Fruit fly (Drosophila melanogaster): ENCODE results near the gene Smr.
A peak's percentile ranks its signal among the peaks of the same experiment; 100 is the strongest.

Gene Smr

DNA sequence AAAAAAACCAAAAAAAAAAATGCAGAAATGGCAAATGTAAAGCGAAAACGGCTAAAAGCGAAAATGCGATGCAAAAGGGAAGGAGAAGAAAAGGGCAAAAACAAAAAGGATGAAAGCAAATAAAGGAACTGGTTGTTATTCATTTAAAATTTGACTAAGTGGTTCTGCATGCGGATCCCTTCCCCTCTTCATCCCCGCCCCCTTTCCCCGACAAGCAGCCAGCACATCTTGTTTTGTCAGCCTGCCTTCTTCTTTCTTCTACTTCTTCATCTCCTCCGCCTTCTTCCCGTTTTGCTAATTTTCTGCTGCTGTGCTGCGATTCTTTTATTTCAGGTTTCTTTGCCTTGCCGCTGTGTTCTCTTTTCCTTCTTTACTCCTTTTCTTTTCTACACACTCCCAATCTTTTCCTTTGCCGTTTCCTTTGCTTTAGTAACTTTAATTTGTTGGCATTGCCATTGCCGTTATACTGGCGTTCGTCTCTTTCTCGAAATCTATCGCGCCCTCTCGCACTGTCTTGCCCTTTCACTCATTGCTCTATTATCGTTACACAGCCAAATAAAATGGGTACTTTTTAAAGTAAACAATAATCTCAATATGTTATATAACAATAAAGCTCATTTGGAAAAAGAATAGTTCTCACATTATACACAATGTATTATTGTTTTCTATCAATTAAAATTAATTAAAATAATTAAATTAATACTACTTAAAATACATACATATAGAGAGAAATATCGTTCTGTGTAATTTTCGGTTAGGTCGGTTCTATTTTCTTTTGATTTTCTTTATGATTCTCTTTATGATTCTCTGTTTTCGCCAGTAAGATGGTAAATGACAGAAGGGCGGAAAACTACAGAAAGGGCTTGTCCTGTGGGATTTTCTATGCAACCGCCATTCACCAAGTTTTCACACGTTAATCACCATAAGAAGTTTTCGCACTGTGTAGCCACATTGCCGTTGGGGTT lies 5.6 kb upstream of the Smr start (continued):
- TF ChIP-seq CG15269 (tag; optimal IDR thresholded peaks at IDR 0.05), result peak; percentile 61
- no peak for TF ChIP-seq Scr (GFP tag; IDR thresholded peaks at IDR 0.05; ENCODE audit: partially characterized antibody)
- TF ChIP-seq Sry-β (GFP tag; optimal IDR thresholded peaks at IDR 0.05), result no peak
- no peak for TF ChIP-seq Jarid2 (GFP tag; optimal IDR thresholded peaks at IDR 0.05)
- TF ChIP-seq CG6791 (GFP tag; IDR thresholded peaks at IDR 0.05; ENCODE audit: partially characterized antibody), result no peak
- no peak for TF ChIP-seq CG4617 (GFP tag; optimal IDR thresholded peaks at IDR 0.05; ENCODE audit: borderline replicate concordance)
- peak; percentile 62 for TF ChIP-seq CG13424 (tag; optimal IDR thresholded peaks at IDR 0.05)
- TF ChIP-seq HLH4C (GFP tag; IDR thresholded peaks at IDR 0.05; ENCODE audit: partially characterized antibody), result no peak
- TF ChIP-seq CG11504 (tag; optimal IDR thresholded peaks at IDR 0.05), result peak; percentile 83
- TF ChIP-seq fd64A (GFP tag; optimal IDR thresholded peaks at IDR 0.05), result no peak
- TF ChIP-seq CG34376 (GFP tag; optimal IDR thresholded peaks at IDR 0.05), result no peak
- TF ChIP-seq jing (GFP tag; optimal IDR thresholded peaks at IDR 0.05), result no peak
- peak in 1 of 2 experiments; percentile 57 for TF ChIP-seq tll (GFP tag; optimal IDR thresholded peaks at IDR 0.05)
- no peak for TF ChIP-seq Hey (tag; optimal IDR thresholded peaks at IDR 0.05)
- TF ChIP-seq CG17361 (GFP tag; IDR thresholded peaks at IDR 0.05), result peak; percentile 89
- no peak for TF ChIP-seq CG16779 (GFP tag; IDR thresholded peaks at IDR 0.05)
- TF ChIP-seq pros (GFP tag; optimal IDR thresholded peaks at IDR 0.05), result peak; percentile 81
- peak; percentile 9 for TF ChIP-seq ewg (GFP tag; optimal IDR thresholded peaks at IDR 0.05)
- TF ChIP-seq ERR (GFP tag; optimal IDR thresholded peaks at IDR 0.05), result no peak
- TF ChIP-seq org-1 (GFP tag; optimal IDR thresholded peaks at IDR 0.05), result peak; percentile 38
- TF ChIP-seq cad (GFP tag; optimal IDR thresholded peaks at IDR 0.05), result no peak
- TF ChIP-seq CG8924 (tag; optimal IDR thresholded peaks at IDR 0.05), result peak; percentile 89
- no peak for TF ChIP-seq HLH54F (GFP tag; optimal IDR thresholded peaks at IDR 0.05)
- no peak for TF ChIP-seq psq (GFP tag; optimal IDR thresholded peaks at IDR 0.05)
- no peak for TF ChIP-seq CG4360 (GFP tag; IDR thresholded peaks at IDR 0.05)
- TF ChIP-seq CG2712 (tag; optimal IDR thresholded peaks at IDR 0.05), result peak; percentile 89
- no peak for TF ChIP-seq danr (GFP tag; IDR thresholded peaks at IDR 0.05)
- peak; percentile 53 for TF ChIP-seq CG4424 (GFP tag; optimal IDR thresholded peaks at IDR 0.05)
- TF ChIP-seq CG8359 (GFP tag; optimal IDR thresholded peaks at IDR 0.05; ENCODE audit: borderline replicate concordance), result no peak
- TF ChIP-seq Tbp (GFP tag; optimal IDR thresholded peaks at IDR 0.05), result no peak
- TF ChIP-seq Nf-YC (tag; optimal IDR thresholded peaks at IDR 0.05), result peak; percentile 30
- peak; percentile 10 for TF ChIP-seq CG15011 (GFP tag; optimal IDR thresholded peaks at IDR 0.05)
- no peak for TF ChIP-seq h (optimal IDR thresholded peaks at IDR 0.05)
- no peak for TF ChIP-seq shn (GFP tag; optimal IDR thresholded peaks at IDR 0.05)
- no peak for TF ChIP-seq cato (GFP tag; optimal IDR thresholded peaks at IDR 0.05; ENCODE audit: borderline replicate concordance)
- no peak for TF ChIP-seq Atf6 (GFP tag; IDR thresholded peaks at IDR 0.05)
- TF ChIP-seq CG10543 (GFP tag; optimal IDR thresholded peaks at IDR 0.05), result peak; percentile 3
- no peak for TF ChIP-seq sr (GFP tag; IDR thresholded peaks at IDR 0.05)
- TF ChIP-seq CG4854 (GFP tag; optimal IDR thresholded peaks at IDR 0.05), result no peak
- TF ChIP-seq mam (GFP tag; optimal IDR thresholded peaks at IDR 0.05), result no peak
- peak; percentile 59 for TF ChIP-seq Six4 (GFP tag; optimal IDR thresholded peaks at IDR 0.05)
- no peak for TF ChIP-seq CG12236 (GFP tag; optimal IDR thresholded peaks at IDR 0.05)
- no peak for TF ChIP-seq B-H2 (GFP tag; optimal IDR thresholded peaks at IDR 0.05)
- TF ChIP-seq gce (GFP tag; IDR thresholded peaks at IDR 0.05), result no peak
- TF ChIP-seq YL-1 (GFP tag; optimal IDR thresholded peaks at IDR 0.05), result no peak
- no peak for TF ChIP-seq CG3065 (GFP tag; optimal IDR thresholded peaks at IDR 0.05)
- no peak for TF ChIP-seq CG17912 (GFP tag; optimal IDR thresholded peaks at IDR 0.05)
- TF ChIP-seq CG10431 (GFP tag; optimal IDR thresholded peaks at IDR 0.05), result no peak
- no peak for TF ChIP-seq CG34224 (GFP tag; IDR thresholded peaks at IDR 0.05; ENCODE audit: partially characterized antibody)
